Worm (Caenorhabditis elegans) whole organism, L3 larva: ENCODE data around the gene F54F2.7.

Experiments
- R02D3.7 ChIP-seq: fragments of 150-350 bp; optimal IDR thresholded peaks from 2 replicates; lab custom pipeline; 2014; ENCODE audit warnings: missing biosample characterization, missing genetic modification characterization
- elt-2 ChIP-seq: sonication (generic microtip); optimal IDR thresholded peaks from 2 replicates; lab custom pipeline; 2016; ENCODE audit warnings: missing genetic modification reagents, mild to moderate bottlenecking, missing genetic modification characterization, missing compliant biosample characterization
- fkh-10 ChIP-seq: sonication (generic microtip); optimal IDR thresholded peaks from 2 replicates; lab custom pipeline; 2017; ENCODE audit warnings: missing biosample characterization, missing genetic modification reagents, missing genetic modification characterization
- mdl-1 ChIP-seq: fragments of 150-350 bp; optimal IDR thresholded peaks from 2 replicates; lab custom pipeline; 2014; ENCODE audit warnings: missing biosample characterization, missing genetic modification characterization
- nfya-1 ChIP-seq: sonication (generic microtip); optimal IDR thresholded peaks from 2 replicates; lab custom pipeline; 2017; ENCODE audit warnings: missing genetic modification characterization, mild to moderate bottlenecking, missing compliant biosample characterization, antibody characterized with exemption, moderate library complexity; ENCODE audit not compliant: insufficient read depth
- nhr-12 ChIP-seq: fragments of 150-350 bp; optimal IDR thresholded peaks from 2 replicates; lab custom pipeline; 2014; ENCODE audit warnings: missing biosample characterization, missing genetic modification characterization
- nhr-25 ChIP-seq: sonication (generic microtip); optimal IDR thresholded peaks from 2 replicates; lab custom pipeline; 2017; ENCODE audit warnings: missing biosample characterization, missing genetic modification characterization
- nhr-67 ChIP-seq: fragments of 150-350 bp; optimal IDR thresholded peaks from 2 replicates; lab custom pipeline; 2014; ENCODE audit warnings: missing biosample characterization, missing genetic modification characterization
- ztf-4 ChIP-seq: fragments of 150-350 bp; optimal IDR thresholded peaks from 2 replicates; lab custom pipeline; 2014; ENCODE audit warnings: missing biosample characterization, missing genetic modification characterization

- no peak for TF ChIP-seq elt-2 (tag; lab: Kevin White, UChicago)
- no peak for TF ChIP-seq nfya-1 (tag; lab: Kevin White, UChicago)
- TF ChIP-seq ztf-4 (tag; lab: Kevin White, UChicago): no peak
- no peak for TF ChIP-seq nhr-25 (tag; lab: Kevin White, UChicago)
- no peak for TF ChIP-seq fkh-10 (GFP tag; lab: Kevin White, UChicago)
- no peak for TF ChIP-seq mdl-1 (tag; lab: Kevin White, UChicago)
- TF ChIP-seq R02D3.7 (tag; lab: Kevin White, UChicago): no peak
- TF ChIP-seq nhr-67 (tag; lab: Kevin White, UChicago): no peak
- TF ChIP-seq nhr-12 (tag; lab: Kevin White, UChicago): no peak
These were observed 27.2 kb downstream of the F54F2.7 start, which contains the start of gene K02D10.4 for ce11 chrIII:8779912-8780311.
